Worm (Caenorhabditis elegans) whole organism, young adult: ENCODE measurements around the gene lips-15.

Source experiments
- ama-1 ChIP-seq, 3 experiments: fragments of 150-350 bp in 1 of 3; sonication (generic microtip) in 2 of 3; optimal IDR thresholded peaks; 2 replicates each; lab custom pipeline; 2014 to 2018; ENCODE audit warnings: missing biosample characterization in 2 of 3, missing genetic modification characterization in 2 of 3, missing genetic modification reagents in 2 of 3
- dpl-1 ChIP-seq: fragments of 150-350 bp; optimal IDR thresholded peaks from 2 replicates; lab custom pipeline; 2014; ENCODE audit warnings: missing biosample characterization, missing genetic modification reagents, missing genetic modification characterization
- let-607 ChIP-seq, 2 experiments: fragments of 200-800 bp in 1 of 2; sonication (Bioruptor generic) in 1 of 2; sonication (generic microtip) in 1 of 2; optimal IDR thresholded peaks; 2 replicates each; lab custom pipeline; 2016 to 2018; ENCODE audit warnings: mild to moderate bottlenecking in 2 of 2, missing compliant biosample characterization in 2 of 2, missing genetic modification characterization in 2 of 2, moderate library complexity in 2 of 2, missing genotype in 1 of 2
- lin-35 ChIP-seq, 3 experiments: fragments of 150-350 bp in 2 of 3; sonication (generic microtip) in 1 of 3; optimal IDR thresholded peaks; 2 replicates each; lab custom pipeline; 2014 to 2018; ENCODE audit warnings: missing biosample characterization in 3 of 3, missing genetic modification characterization in 3 of 3, missing genetic modification reagents in 3 of 3
- rpc-1 ChIP-seq, 2 experiments: fragments of 150-350 bp in 1 of 2; sonication (generic microtip) in 1 of 2; optimal IDR thresholded peaks; 2 replicates each; lab custom pipeline; 2014 to 2018; ENCODE audit warnings: missing biosample characterization in 1 of 2, missing genetic modification characterization in 1 of 2, missing genetic modification reagents in 1 of 2, missing genotype in 1 of 2

- TF ChIP-seq dpl-1 (GFP tag; lab: Kevin White, UChicago) (no peak), let-607 (tag; optimal IDR thresholded peaks at IDR 0.05; lab: Kevin White, UChicago) (no peak), ama-1 (optimal IDR thresholded peaks at IDR 0.05; lab: Kevin White, UChicago) (no peak), ama-1 (GFP tag; optimal IDR thresholded peaks at IDR 0.05; lab: Kevin White, UChicago) (no peak), rpc-1 (optimal IDR thresholded peaks at IDR 0.05; lab: Kevin White, UChicago) (no peak), rpc-1 (tag; optimal IDR thresholded peaks at IDR 0.05; lab: Kevin White, UChicago) (no peak), lin-35 (GFP tag; optimal IDR thresholded peaks at IDR 0.05; lab: Kevin White, UChicago) (no peak)
Measured at ce11 chrII:12574668-12575067, 29.5 kb upstream of the lips-15 start, which contains the start of gene Y38E10A.3.
